Worm (Caenorhabditis elegans): ENCODE data around the gene srab-16.

- TF ChIP-seq ama-1 (optimal IDR thresholded peaks at IDR 0.05), result peak; percentile 56
- TF ChIP-seq jun-1 (tag; optimal IDR thresholded peaks at IDR 0.05), result peak; percentile 86
- TF ChIP-seq dpl-1 (GFP tag; optimal IDR thresholded peaks at IDR 0.05), result peak; percentile 96 to 97 (median 97)
- TF ChIP-seq mdl-1 (tag; optimal IDR thresholded peaks at IDR 0.05), result peak in 1 of 2 experiments; percentile 75
- TF ChIP-seq fos-1 (tag; optimal IDR thresholded peaks at IDR 0.05), result peak; percentile 76
- TF ChIP-seq blmp-1 (tag; optimal IDR thresholded peaks at IDR 0.05), result peak; percentile 74
- no peak for TF ChIP-seq sptf-1 (tag; optimal IDR thresholded peaks at IDR 0.05)
- TF ChIP-seq pag-3 (tag; optimal IDR thresholded peaks at IDR 0.05; ENCODE audit: borderline replicate concordance, insufficient read depth), result no peak
- TF ChIP-seq nhr-76 (tag; optimal IDR thresholded peaks at IDR 0.05), result no peak
- peak; percentile 93 for TF ChIP-seq nhr-85 (tag)
- TF ChIP-seq lin-39 (tag; optimal IDR thresholded peaks at IDR 0.05), result peak; percentile 84
- TF ChIP-seq nhr-11 (tag; optimal IDR thresholded peaks at IDR 0.05), result peak; percentile 81
- TF ChIP-seq unc-62 (GFP tag; optimal IDR thresholded peaks at IDR 0.05), result no peak
- no peak for TF ChIP-seq alr-1 (tag; optimal IDR thresholded peaks at IDR 0.05; ENCODE audit: borderline replicate concordance)
Measured at ce11 chrV:773256-773655, 9.3 kb upstream of the srab-16 start, which contains the start of gene sti-1.
